Fruit fly (Drosophila melanogaster) whole organism, embryonic: ENCODE data around the gene dmGlut.

ENCODE experiments used
- Asciz ChIP-seq: fragments of 200-800 bp; sonication (Bioruptor generic); optimal IDR thresholded peaks from 2 replicates; lab custom pipeline; 2017; ENCODE audit warnings: missing biosample characterization, mild to moderate bottlenecking, missing genetic modification characterization, missing genetic modification reagents
- Atf3 ChIP-seq: fragments of 200-800 bp; sonication (Bioruptor generic); optimal IDR thresholded peaks from 3 replicates; lab custom pipeline; 2016; ENCODE audit warnings: missing biosample characterization, missing genetic modification characterization
- BEAF-32 ChIP-seq: fragments of 200-800 bp; sonication (Bioruptor generic); optimal IDR thresholded peaks from 3 replicates; lab custom pipeline; 2017; ENCODE audit warnings: missing biosample characterization, missing genetic modification characterization, mild to moderate bottlenecking, moderate library complexity, missing genetic modification reagents
- CG10543 ChIP-seq: fragments of 200-800 bp; sonication (Bioruptor generic); optimal IDR thresholded peaks from 3 replicates; lab custom pipeline; 2017; ENCODE audit warnings: missing biosample characterization, mild to moderate bottlenecking, missing genetic modification characterization, moderate library complexity
- CG10565 ChIP-seq: fragments of 200-800 bp; sonication (Bioruptor generic); optimal IDR thresholded peaks from 3 replicates; lab custom pipeline; 2016; ENCODE audit warnings: missing biosample characterization, mild to moderate bottlenecking, missing genetic modification characterization
- CG11456 ChIP-seq: fragments of 200-800 bp; sonication (Bioruptor generic); IDR thresholded peaks from 3 replicates; pipeline ENCODE4 v1.3.6; 2022; ENCODE audit warnings: missing biosample characterization, missing genetic modification characterization
- CG12219 ChIP-seq: fragments of 200-800 bp; sonication (Bioruptor generic); optimal IDR thresholded peaks from 3 replicates; lab custom pipeline; 2018; ENCODE audit warnings: missing biosample characterization, mild to moderate bottlenecking, missing genetic modification characterization
- CG13296 ChIP-seq: fragments of 200-800 bp; sonication (Bioruptor generic); optimal IDR thresholded peaks from 3 replicates; lab custom pipeline; 2018; ENCODE audit warnings: missing biosample characterization, mild to moderate bottlenecking, missing genetic modification characterization
- CG14014 ChIP-seq: fragments of 200-800 bp; sonication (Bioruptor generic); IDR thresholded peaks from 2 replicates; pipeline ENCODE4 v1.3.6; 2022; ENCODE audit warnings: missing biosample characterization, missing genetic modification characterization
- CG14965 ChIP-seq: fragments of 200-800 bp; sonication (Bioruptor generic); optimal IDR thresholded peaks from 2 replicates; lab custom pipeline; 2016; ENCODE audit warnings: missing biosample characterization, missing genetic modification characterization, borderline replicate concordance
- CG17361 ChIP-seq: fragments of 200-800 bp; sonication (Bioruptor generic); IDR thresholded peaks from 3 replicates; pipeline ENCODE4 v1.3.6; 2022; ENCODE audit warnings: missing biosample characterization, missing genetic modification characterization
- CG34224 ChIP-seq: fragments of 200-800 bp; sonication (Bioruptor generic); IDR thresholded peaks from 3 replicates; pipeline ENCODE4 v1.3.6; 2022; ENCODE audit warnings: missing biosample characterization, missing genetic modification characterization; ENCODE audit not compliant: partially characterized antibody
- CG4424 ChIP-seq: fragments of 200-800 bp; sonication (Bioruptor generic); optimal IDR thresholded peaks from 3 replicates; lab custom pipeline; 2016; ENCODE audit warnings: missing biosample characterization, missing genetic modification characterization
- CG4617 ChIP-seq: fragments of 200-800 bp; sonication (Bioruptor generic); optimal IDR thresholded peaks from 3 replicates; lab custom pipeline; 2016; ENCODE audit warnings: missing biosample characterization, missing genetic modification characterization, borderline replicate concordance
- CG7372 ChIP-seq: fragments of 200-800 bp; sonication (Bioruptor generic); IDR thresholded peaks from 2 replicates; pipeline ENCODE4 v1.3.6; 2022; ENCODE audit warnings: missing biosample characterization, missing genetic modification characterization
- CrebB ChIP-seq: fragments of 200-800 bp; sonication (Bioruptor generic); optimal IDR thresholded peaks from 3 replicates; lab custom pipeline; 2018; ENCODE audit warnings: missing biosample characterization, mild to moderate bottlenecking, missing genetic modification characterization
- D19B ChIP-seq: fragments of 200-800 bp; sonication (Bioruptor generic); optimal IDR thresholded peaks from 2 replicates; lab custom pipeline; 2017; ENCODE audit warnings: missing biosample characterization, mild to moderate bottlenecking, missing genetic modification characterization
- Dek ChIP-seq: fragments of 200-800 bp; sonication (Bioruptor generic); optimal IDR thresholded peaks from 3 replicates; lab custom pipeline; 2019; ENCODE audit warnings: missing biosample characterization, mild to moderate bottlenecking, missing genetic modification characterization, moderate library complexity
- Doc3 ChIP-seq: fragments of 200-800 bp; sonication (Bioruptor generic); IDR thresholded peaks from 3 replicates; pipeline ENCODE4 v1.3.6; 2022; ENCODE audit warnings: missing biosample characterization, missing genetic modification characterization; ENCODE audit not compliant: partially characterized antibody
- Drgx ChIP-seq: fragments of 200-800 bp; sonication (Bioruptor generic); IDR thresholded peaks from 2 replicates; pipeline ENCODE4 v1.3.6; 2022; ENCODE audit warnings: missing biosample characterization, missing genetic modification characterization
- Fer3 ChIP-seq: fragments of 200-800 bp; sonication (Bioruptor generic); optimal IDR thresholded peaks from 2 replicates; lab custom pipeline; 2018; ENCODE audit warnings: missing biosample characterization, mild to moderate bottlenecking, missing genetic modification characterization, moderate library complexity
- HHEX ChIP-seq: fragments of 200-800 bp; sonication (Bioruptor generic); optimal IDR thresholded peaks from 3 replicates; lab custom pipeline; 2017; ENCODE audit warnings: missing biosample characterization, mild to moderate bottlenecking, missing genetic modification characterization, missing genetic modification reagents
- HLHmδ ChIP-seq: fragments of 200-800 bp; sonication (Bioruptor generic); optimal IDR thresholded peaks from 2 replicates; lab custom pipeline; 2018; ENCODE audit warnings: missing biosample characterization, mild to moderate bottlenecking, missing genetic modification characterization, moderate library complexity
- Hr3 ChIP-seq: fragments of 200-800 bp; sonication (Bioruptor generic); optimal IDR thresholded peaks from 3 replicates; lab custom pipeline; 2016; ENCODE audit warnings: missing biosample characterization, missing genetic modification characterization
- MBD-R2 ChIP-seq: fragments of 200-800 bp; sonication (Bioruptor generic); IDR thresholded peaks from 2 replicates; pipeline ENCODE4 v1.3.6; 2022; ENCODE audit warnings: missing biosample characterization, missing genetic modification characterization
- MESR4 ChIP-seq: fragments of 200-800 bp; sonication (Bioruptor generic); optimal IDR thresholded peaks from 2 replicates; lab custom pipeline; 2018; ENCODE audit warnings: missing biosample characterization, mild to moderate bottlenecking, missing genetic modification characterization, moderate library complexity
- Med ChIP-seq: fragments of 200-800 bp; sonication (Bioruptor generic); peaks from one replicate; lab custom pipeline; 2016; ENCODE audit warnings: missing biosample characterization, missing genetic modification characterization, mild to moderate bottlenecking, inconsistent platforms, moderate library complexity
- Mes4 ChIP-seq: fragments of 200-800 bp; sonication (Bioruptor generic); optimal IDR thresholded peaks from 2 replicates; lab custom pipeline; 2016; ENCODE audit warnings: missing biosample characterization, missing genetic modification characterization
- NC2β ChIP-seq: fragments of 200-800 bp; sonication (Bioruptor generic); optimal IDR thresholded peaks from 2 replicates; lab custom pipeline; 2016; ENCODE audit warnings: missing biosample characterization, missing genetic modification characterization
- Oaz ChIP-seq: fragments of 200-800 bp; sonication (Bioruptor generic); IDR thresholded peaks from 2 replicates; pipeline ENCODE4 v1.3.6; 2022; ENCODE audit warnings: missing biosample characterization, missing genetic modification characterization
- Ptx1 ChIP-seq: fragments of 200-800 bp; sonication (Bioruptor generic); IDR thresholded peaks from 2 replicates; pipeline ENCODE4 v1.3.6; 2022; ENCODE audit warnings: missing biosample characterization, missing genetic modification characterization
- Six4 ChIP-seq: fragments of 200-800 bp; sonication (Bioruptor generic); optimal IDR thresholded peaks from 2 replicates; lab custom pipeline; 2016; ENCODE audit warnings: missing biosample characterization, missing genetic modification characterization
- Sox100B ChIP-seq: fragments of 200-800 bp; sonication (Bioruptor generic); optimal IDR thresholded peaks from 3 replicates; lab custom pipeline; 2018; ENCODE audit warnings: missing biosample characterization, mild to moderate bottlenecking, missing genetic modification characterization
- ap ChIP-seq: fragments of 200-800 bp; sonication (Bioruptor generic); IDR thresholded peaks from 2 replicates; pipeline ENCODE4 v1.3.6; 2022; ENCODE audit warnings: missing biosample characterization, missing genetic modification characterization
- ash1 ChIP-seq: fragments of 200-800 bp; sonication (Bioruptor generic); optimal IDR thresholded peaks from 2 replicates; lab custom pipeline; 2018; ENCODE audit warnings: missing biosample characterization, mild to moderate bottlenecking, missing genetic modification characterization
- cad ChIP-seq: fragments of >200 bp; optimal IDR thresholded peaks from 2 replicates; lab custom pipeline; 2017; ENCODE audit warnings: missing biosample characterization, missing genetic modification characterization
- chif ChIP-seq, 2 experiments: fragments of 200-800 bp; sonication (Bioruptor generic); optimal IDR thresholded peaks; 3 replicates each; lab custom pipeline; 2016; ENCODE audit warnings: missing biosample characterization in 2 of 2, missing genetic modification characterization in 2 of 2
- ci ChIP-seq: fragments of 200-800 bp; sonication (Bioruptor generic); IDR thresholded peaks from 3 replicates; pipeline ENCODE4 v1.3.6; 2022; ENCODE audit warnings: missing biosample characterization, missing genetic modification characterization
- fru ChIP-seq: fragments of >200 bp; optimal IDR thresholded peaks from 2 replicates; lab custom pipeline; 2017
- gem ChIP-seq: fragments of 200-800 bp; sonication (Bioruptor generic); optimal IDR thresholded peaks from 2 replicates; lab custom pipeline; 2019; ENCODE audit warnings: missing biosample characterization, mild to moderate bottlenecking, missing genetic modification characterization, moderate library complexity
- gt ChIP-seq: fragments of 200-800 bp; sonication (Bioruptor generic); IDR thresholded peaks from 2 replicates; pipeline ENCODE4 v1.3.6; 2022; ENCODE audit warnings: missing biosample characterization, missing genetic modification characterization
- hbn ChIP-seq: fragments of 200-800 bp; sonication (Bioruptor generic); IDR thresholded peaks from 2 replicates; pipeline ENCODE4 v1.3.6; 2022; ENCODE audit warnings: missing biosample characterization, missing genetic modification characterization; ENCODE audit not compliant: partially characterized antibody
- lilli ChIP-seq: fragments of 200-800 bp; sonication (Bioruptor generic); optimal IDR thresholded peaks from 3 replicates; lab custom pipeline; 2016; ENCODE audit warnings: missing biosample characterization, missing genetic modification characterization
- lola ChIP-seq, 3 experiments: fragments of >200 bp in 2 of 3; fragments of 200-800 bp in 1 of 3; sonication (Bioruptor generic) in 1 of 3; optimal IDR thresholded peaks; 2 replicates each; lab custom pipeline; 2017 to 2019; ENCODE audit warnings: missing biosample characterization in 3 of 3, missing genetic modification characterization in 3 of 3, mild to moderate bottlenecking in 1 of 3, moderate library complexity in 1 of 3
- pho ChIP-seq: fragments of 200-800 bp; sonication (Bioruptor generic); optimal IDR thresholded peaks from 2 replicates; lab custom pipeline; 2016; ENCODE audit warnings: missing biosample characterization, missing genetic modification characterization
- repo ChIP-seq: fragments of 200-800 bp; sonication (Bioruptor generic); optimal IDR thresholded peaks from 2 replicates; lab custom pipeline; 2016; ENCODE audit warnings: missing biosample characterization, missing genetic modification characterization
- sd ChIP-seq: fragments of 200-800 bp; sonication (Bioruptor generic); optimal IDR thresholded peaks from 3 replicates; lab custom pipeline; 2018; ENCODE audit warnings: missing biosample characterization, mild to moderate bottlenecking, missing genetic modification characterization, moderate library complexity
- sr ChIP-seq: fragments of 200-800 bp; sonication (Bioruptor generic); IDR thresholded peaks from 3 replicates; pipeline ENCODE4 v1.3.6; 2022; ENCODE audit warnings: missing biosample characterization, missing genetic modification characterization
- wdn ChIP-seq: fragments of 200-800 bp; sonication (Bioruptor generic); IDR thresholded peaks from 2 replicates; pipeline ENCODE4 v1.3.6; 2022; ENCODE audit warnings: missing biosample characterization, missing genetic modification characterization
- yki ChIP-seq: fragments of >200 bp; optimal IDR thresholded peaks from 3 replicates; lab custom pipeline; 2018
- zen2 ChIP-seq: fragments of 200-800 bp; sonication (Bioruptor generic); IDR thresholded peaks from 3 replicates; pipeline ENCODE4 v1.3.6; 2022; ENCODE audit warnings: missing biosample characterization, missing genetic modification characterization; ENCODE audit not compliant: partially characterized antibody

The dmGlut gene

DNA sequence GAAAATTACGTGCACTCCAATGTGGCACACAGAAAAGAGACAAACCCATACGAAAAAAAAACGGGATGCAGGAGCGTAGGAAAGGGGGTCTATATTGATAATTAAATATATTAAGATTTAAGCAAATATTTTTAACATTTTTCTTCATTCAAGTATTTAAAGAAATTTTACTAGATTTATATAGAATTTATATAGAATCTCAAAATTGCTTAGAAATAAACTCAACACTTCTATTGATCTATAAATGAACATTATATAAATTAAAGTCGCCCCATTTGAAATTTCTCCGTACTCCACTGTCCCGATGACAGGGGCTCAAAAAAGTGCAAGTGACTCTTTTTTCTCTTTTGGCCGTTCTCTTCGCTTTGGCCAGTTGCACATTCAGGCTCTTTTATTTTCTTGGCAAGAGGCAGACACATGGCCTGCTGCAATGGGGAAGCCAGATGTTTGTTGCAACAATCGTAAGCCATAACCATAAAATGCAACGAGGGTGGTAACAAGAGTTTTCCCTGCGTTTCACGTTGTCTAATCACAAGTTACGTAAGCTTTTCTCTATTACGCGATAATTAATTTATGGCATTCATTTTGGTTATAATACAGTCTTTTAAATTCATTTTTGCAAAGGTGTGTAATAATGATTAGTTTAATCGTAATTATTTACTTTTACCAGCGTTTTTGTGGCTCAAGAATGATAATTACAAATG lies 38.6 kb downstream of the dmGlut start (continued):
- TF ChIP-seq CG4617 (GFP tag; lab: Kevin White, UChicago), result no peak
- no peak for TF ChIP-seq CG13296
- peak; percentile 94 for TF ChIP-seq Drgx (GFP tag; lab: Robert Waterston, UW)
- no peak for TF ChIP-seq CG7372
- no peak for TF ChIP-seq wdn
- TF ChIP-seq CG14014 (GFP tag; lab: Robert Waterston, UW), result no peak
- TF ChIP-seq CG10565 (GFP tag; lab: Kevin White, UChicago), result no peak
- TF ChIP-seq yki (lab: Kevin White, UChicago), result no peak
- no peak for TF ChIP-seq NC2β
- TF ChIP-seq fru, result no peak
- TF ChIP-seq repo (GFP tag; lab: Kevin White, UChicago), result no peak
- no peak for TF ChIP-seq CG14965 (GFP tag; lab: Kevin White, UChicago)
- no peak for TF ChIP-seq CG12219
- no peak for TF ChIP-seq chif (GFP tag; optimal IDR thresholded peaks at IDR 0.05; lab: Kevin White, UChicago)
- no peak for TF ChIP-seq ci (GFP tag; lab: Robert Waterston, UW)
- TF ChIP-seq lilli (GFP tag; lab: Kevin White, UChicago), result no peak
- TF ChIP-seq Doc3, result no peak
- no peak for TF ChIP-seq BEAF-32 (GFP tag; lab: Kevin White, UChicago)
- TF ChIP-seq Six4 (GFP tag; lab: Kevin White, UChicago), result no peak
- no peak for TF ChIP-seq ap (GFP tag; lab: Robert Waterston, UW)
- TF ChIP-seq cad, result peak; percentile 53
- TF ChIP-seq Atf3 (GFP tag; lab: Kevin White, UChicago), result no peak
- no peak for TF ChIP-seq hbn (GFP tag; lab: Robert Waterston, UW)
- TF ChIP-seq D19B, result no peak
- TF ChIP-seq CG17361 (GFP tag; lab: Robert Waterston, UW), result peak; percentile 63
- TF ChIP-seq CG11456 (GFP tag; lab: Robert Waterston, UW), result no peak
- peak; percentile 75 for TF ChIP-seq gem (tag; lab: Kevin White, UChicago)
- TF ChIP-seq sr (GFP tag; lab: Robert Waterston, UW), result no peak
- no peak for TF ChIP-seq pho
- no peak for TF ChIP-seq HHEX (GFP tag; lab: Kevin White, UChicago)
- no peak for TF ChIP-seq HLHmδ (GFP tag; lab: Kevin White, UChicago)
- TF ChIP-seq Hr3 (GFP tag; lab: Kevin White, UChicago), result peak; percentile 24
- no peak for TF ChIP-seq Med
- peak; percentile 27 for TF ChIP-seq Asciz (GFP tag; lab: Kevin White, UChicago)
- no peak for TF ChIP-seq Dek (tag; lab: Kevin White, UChicago)
- TF ChIP-seq ash1 (GFP tag; lab: Kevin White, UChicago), result no peak
- peak; percentile 26 for TF ChIP-seq CG4424
- TF ChIP-seq CG34224 (GFP tag; lab: Robert Waterston, UW), result no peak
- no peak for TF ChIP-seq sd
- no peak for TF ChIP-seq CrebB (tag; lab: Kevin White, UChicago)
- no peak for TF ChIP-seq gt (GFP tag; lab: Robert Waterston, UW)
- TF ChIP-seq Ptx1 (GFP tag; lab: Robert Waterston, UW), result 0 out of 2 replicates have a peak, but pooled peaks have one; percentile 5
- peak in 1 of 3 experiments; percentile 74 for TF ChIP-seq lola (GFP tag; optimal IDR thresholded peaks at IDR 0.05; lab: Kevin White, UChicago)
- no peak for TF ChIP-seq MBD-R2 (GFP tag; lab: Robert Waterston, UW)
- TF ChIP-seq Sox100B (GFP tag; lab: Kevin White, UChicago), result no peak
- no peak for TF ChIP-seq Oaz (GFP tag; lab: Robert Waterston, UW)
- TF ChIP-seq Mes4 (GFP tag; lab: Kevin White, UChicago), result no peak
- no peak for TF ChIP-seq Fer3 (tag; lab: Kevin White, UChicago)
- no peak for TF ChIP-seq zen2 (GFP tag; lab: Robert Waterston, UW)
- no peak for TF ChIP-seq CG10543
- TF ChIP-seq MESR4, result no peak
